Worm (Caenorhabditis elegans) whole organism, L4 larva: ENCODE data around the gene C55A6.1.

ENCODE experiments used
- F10B5.3 ChIP-seq: sonication (generic microtip); optimal IDR thresholded peaks from 2 replicates; lab custom pipeline; 2016; ENCODE audit warnings: mild to moderate bottlenecking, missing genetic modification characterization, missing compliant biosample characterization
- F49E8.2 ChIP-seq: sonication (generic microtip); optimal IDR thresholded peaks from 2 replicates; lab custom pipeline; 2016; ENCODE audit warnings: missing compliant biosample characterization, mild to moderate bottlenecking, missing genetic modification characterization, borderline replicate concordance
- R02D3.7 ChIP-seq: fragments of 150-350 bp; sonication (generic microtip); optimal IDR thresholded peaks from 3 replicates; lab custom pipeline; 2014; ENCODE audit warnings: missing biosample characterization, missing genetic modification characterization
- T20F7.1 ChIP-seq: fragments of 200-800 bp; sonication (Bioruptor generic); optimal IDR thresholded peaks from 2 replicates; lab custom pipeline; 2018; ENCODE audit warnings: mild to moderate bottlenecking, missing genetic modification characterization, missing compliant biosample characterization
- T26A8.4 ChIP-seq: fragments of 200-800 bp; sonication (Bioruptor generic); IDR thresholded peaks from 2 replicates; pipeline ENCODE4 v1.3.6; 2022; ENCODE audit warnings: missing genetic modification characterization, missing compliant biosample characterization
- aha-1 ChIP-seq: fragments of 150-350 bp; peaks from one replicate; lab custom pipeline; 2014; ENCODE audit warnings: missing biosample characterization, missing genetic modification characterization
- ama-1 ChIP-seq: fragments of 150-350 bp; optimal IDR thresholded peaks from 2 replicates; lab custom pipeline; 2014; ENCODE audit warnings: inconsistent platforms, mixed read lengths
- ceh-28 ChIP-seq: fragments of 150-350 bp; optimal IDR thresholded peaks from 2 replicates; lab custom pipeline; 2014; ENCODE audit warnings: missing biosample characterization, missing genetic modification reagents, missing genetic modification characterization
- ctbp-1 ChIP-seq: fragments of 200-800 bp; sonication (Bioruptor generic); IDR thresholded peaks from 2 replicates; pipeline ENCODE4 v1.3.6; 2022; ENCODE audit warnings: missing genetic modification reagents, missing genetic modification characterization, missing compliant biosample characterization
- daf-16 ChIP-seq, 3 experiments: sonication (generic microtip); optimal IDR thresholded peaks; 2 replicates each; lab custom pipeline; 2016 to 2017; ENCODE audit warnings: missing genetic modification characterization in 3 of 3, missing genetic modification reagents in 3 of 3, mild to moderate bottlenecking in 2 of 3, missing compliant biosample characterization in 2 of 3, missing biosample characterization in 1 of 3, moderate library complexity in 1 of 3
- daf-8 ChIP-seq: fragments of 200-800 bp; sonication (Bioruptor generic); IDR thresholded peaks from 2 replicates; pipeline ENCODE4 v1.3.6; 2022; ENCODE audit warnings: missing genetic modification characterization, missing compliant biosample characterization
- dmd-6 ChIP-seq: fragments of 200-800 bp; sonication (Bioruptor generic); IDR thresholded peaks from 2 replicates; pipeline ENCODE4 v1.3.6; 2022; ENCODE audit warnings: missing genetic modification reagents, missing genetic modification characterization, missing compliant biosample characterization
- duxl-1 ChIP-seq: sonication (generic microtip); optimal IDR thresholded peaks from 2 replicates; lab custom pipeline; 2016; ENCODE audit warnings: mild to moderate bottlenecking, missing genetic modification characterization, moderate library complexity, missing compliant biosample characterization; ENCODE audit not compliant: poor library complexity
- hlh-11 ChIP-seq: fragments of 200-800 bp; sonication (Bioruptor generic); optimal IDR thresholded peaks from 2 replicates; lab custom pipeline; 2018; ENCODE audit warnings: mild to moderate bottlenecking, missing genetic modification characterization, missing compliant biosample characterization
- hlh-30 ChIP-seq: sonication (generic microtip); optimal IDR thresholded peaks from 2 replicates; lab custom pipeline; 2017; ENCODE audit warnings: antibody characterized with exemption, mild to moderate bottlenecking, missing genetic modification characterization, missing compliant biosample characterization; ENCODE audit not compliant: insufficient read depth
- hmg-1.1 ChIP-seq: fragments of 200-800 bp; sonication (Bioruptor generic); IDR thresholded peaks from 2 replicates; pipeline ENCODE4 v1.3.6; 2022; ENCODE audit warnings: missing genetic modification reagents, missing genetic modification characterization, missing compliant biosample characterization
- lin-15B ChIP-seq: fragments of 150-350 bp; sonication (generic microtip); optimal IDR thresholded peaks from 3 replicates; lab custom pipeline; 2014; ENCODE audit warnings: missing biosample characterization, missing genetic modification characterization
- lin-39 ChIP-seq: fragments of 150-350 bp; optimal IDR thresholded peaks from 2 replicates; lab custom pipeline; 2014; ENCODE audit warnings: missing biosample characterization, missing genetic modification reagents, missing genetic modification characterization
- mdt-29 ChIP-seq: fragments of 200-800 bp; sonication (Bioruptor generic); IDR thresholded peaks from 2 replicates; pipeline ENCODE4 v1.3.6; 2022; ENCODE audit warnings: missing genetic modification reagents, missing genetic modification characterization, missing compliant biosample characterization
- mep-1 ChIP-seq: fragments of 150-350 bp; sonication (generic microtip); optimal IDR thresholded peaks from 3 replicates; lab custom pipeline; 2014; ENCODE audit warnings: missing biosample characterization, missing genetic modification characterization
- nhr-10 ChIP-seq: fragments of 150-350 bp; optimal IDR thresholded peaks from 2 replicates; lab custom pipeline; 2014; ENCODE audit warnings: missing biosample characterization, missing genetic modification characterization
- nhr-25 ChIP-seq: sonication (generic microtip); optimal IDR thresholded peaks from 2 replicates; lab custom pipeline; 2017; ENCODE audit warnings: missing genetic modification characterization, mild to moderate bottlenecking, missing compliant biosample characterization, antibody characterized with exemption, moderate library complexity, borderline replicate concordance; ENCODE audit not compliant: insufficient read depth
- nhr-28 ChIP-seq: fragments of 150-350 bp; optimal IDR thresholded peaks from 2 replicates; lab custom pipeline; 2014; ENCODE audit warnings: missing biosample characterization, missing genetic modification characterization
- nhr-77 ChIP-seq: fragments of 150-350 bp; optimal IDR thresholded peaks from 2 replicates; lab custom pipeline; 2014; ENCODE audit warnings: missing biosample characterization, missing genetic modification characterization
- pqm-1 ChIP-seq: sonication (generic microtip); optimal IDR thresholded peaks from 2 replicates; lab custom pipeline; 2017; ENCODE audit warnings: missing biosample characterization, missing genetic modification characterization
- set-16 ChIP-seq: fragments of 200-800 bp; sonication (Bioruptor generic); IDR thresholded peaks from 2 replicates; pipeline ENCODE4 v1.3.6; 2022; ENCODE audit warnings: missing genetic modification reagents, missing genetic modification characterization, missing compliant biosample characterization
- unc-62 ChIP-seq, 3 experiments: fragments of 150-350 bp in 1 of 3; sonication (generic microtip); optimal IDR thresholded peaks in 2 of 3; peaks in 1 of 3; 1 replicate in 1 of 3; 2 replicates in 2 of 3; lab custom pipeline; 2014 to 2017; ENCODE audit warnings: missing biosample characterization in 3 of 3, missing genetic modification characterization in 3 of 3, missing genetic modification reagents in 3 of 3, missing genotype in 1 of 3
- zfp-2 ChIP-seq: sonication (generic microtip); optimal IDR thresholded peaks from 2 replicates; lab custom pipeline; 2016; ENCODE audit warnings: mild to moderate bottlenecking, missing genetic modification characterization, missing compliant biosample characterization

The C55A6.1 gene

ce11 chrV:11517789-11518188 lies 13.0 kb upstream of the C55A6.1 start, which contains the start of gene C55A6.4 (continued):
- TF ChIP-seq ama-1 (no peak), dmd-6 (GFP tag; lab: Robert Waterston, UW) (no peak)

- no peak for TF ChIP-seq daf-16 (GFP tag; optimal IDR thresholded peaks at IDR 0.05; lab: Kevin White, UChicago)
- peak; percentile 44 for TF ChIP-seq daf-16 (tag; optimal IDR thresholded peaks at IDR 0.05; lab: Kevin White, UChicago)
- TF ChIP-seq nhr-77 (tag; lab: Kevin White, UChicago), result no peak
- TF ChIP-seq ctbp-1 (GFP tag; lab: Robert Waterston, UW), result no peak
- TF ChIP-seq mep-1, result no peak
- no peak for TF ChIP-seq mdt-29 (GFP tag; lab: Robert Waterston, UW)
- TF ChIP-seq hlh-11 (tag; lab: Kevin White, UChicago), result no peak
- TF ChIP-seq R02D3.7 (tag; lab: Kevin White, UChicago), result no peak
- no peak for TF ChIP-seq T26A8.4
- TF ChIP-seq nhr-10 (tag; lab: Kevin White, UChicago), result no peak
- TF ChIP-seq duxl-1 (tag; lab: Kevin White, UChicago), result no peak
- TF ChIP-seq hlh-30 (tag; lab: Kevin White, UChicago), result no peak
- peak; percentile 76 for TF ChIP-seq nhr-28 (tag; lab: Kevin White, UChicago)
- TF ChIP-seq set-16 (GFP tag; lab: Robert Waterston, UW), result no peak
- no peak for TF ChIP-seq F49E8.2 (tag; lab: Kevin White, UChicago)
These were observed 11.4 kb upstream of the C55A6.1 start, which contains the start of gene sdz-8 for ce11 chrV:11516141-11516591. Gene sdz-8, minus strand, starts transcription at chrV:11516191.

- peak in 1 of 2 experiments; percentile 98 for TF ChIP-seq unc-62 (GFP tag; optimal IDR thresholded peaks at IDR 0.05 in 1 of 2; lab: Kevin White, UChicago)
- TF ChIP-seq unc-62 (tag; optimal IDR thresholded peaks at IDR 0.05; lab: Kevin White, UChicago), result no peak
- no peak for TF ChIP-seq aha-1 (tag; lab: Kevin White, UChicago)
- TF ChIP-seq lin-39 (tag; lab: Kevin White, UChicago), result no peak
- TF ChIP-seq zfp-2 (tag; lab: Kevin White, UChicago), result no peak
- TF ChIP-seq, all 104 proteins: peak for 1
These were observed 10.4 kb upstream of the C55A6.1 start for ce11 chrV:11515145-11515544.

ce11 chrV:11514677-11515076 lies 9.9 kb upstream of the C55A6.1 start, which contains the start of gene C55A6.6:
Gene C55A6.6, minus strand, starts transcription at chrV:11514737.
- TF ChIP-seq pqm-1 (tag; lab: Kevin White, UChicago) (peak; percentile 4), mdt-29 (GFP tag; lab: Robert Waterston, UW) (no peak), lin-15B (tag; lab: Kevin White, UChicago) (no peak), F10B5.3 (tag; lab: Kevin White, UChicago) (no peak), daf-8 (GFP tag; lab: Robert Waterston, UW) (no peak), nhr-28 (tag; lab: Kevin White, UChicago) (peak; percentile 81), daf-16 (GFP tag; optimal IDR thresholded peaks at IDR 0.05; lab: Kevin White, UChicago) (no peak), daf-16 (tag; optimal IDR thresholded peaks at IDR 0.05; lab: Kevin White, UChicago) (peak; percentile 15), T20F7.1 (GFP tag; lab: Kevin White, UChicago) (no peak)

- no peak for TF ChIP-seq ceh-28
- no peak for TF ChIP-seq daf-16 (GFP tag; optimal IDR thresholded peaks at IDR 0.05; lab: Kevin White, UChicago)
- peak; percentile 9 for TF ChIP-seq daf-16 (tag; optimal IDR thresholded peaks at IDR 0.05; lab: Kevin White, UChicago)
- TF ChIP-seq unc-62 (GFP tag; optimal IDR thresholded peaks at IDR 0.05 in 1 of 2; lab: Kevin White, UChicago), result peak in 1 of 2 experiments; percentile 34
- TF ChIP-seq unc-62 (tag; optimal IDR thresholded peaks at IDR 0.05; lab: Kevin White, UChicago), result no peak
- TF ChIP-seq, all 104 proteins: peak for 2
These were observed 8.7 kb upstream of the C55A6.1 start, which contains the start of gene C55A6.3 for ce11 chrV:11513432-11513831. Gene C55A6.3, minus strand, starts transcription at chrV:11513532.

ce11 chrV:11508773-11509172 lies 4.0 kb upstream of the C55A6.1 start, which contains the start of gene ttll-5:
Gene ttll-5, plus strand, starts transcription at chrV:11509060.
- TF ChIP-seq nhr-28 (tag; lab: Kevin White, UChicago), result peak; percentile 36
- peak; percentile 8 for TF ChIP-seq nhr-25 (tag; lab: Kevin White, UChicago)
- no peak for TF ChIP-seq hmg-1.1 (GFP tag; lab: Robert Waterston, UW)
- TF ChIP-seq, all 104 proteins: peak for 2
